Worm (Caenorhabditis elegans) whole organism, L4 larva: Measurements from ENCODE around the gene nlp-5.
A peak's percentile ranks its signal among the peaks of the same experiment; 100 is the strongest.

Experiments
- F26F4.8 ChIP-seq: fragments of 200-800 bp; sonication (Bioruptor generic); conservative IDR thresholded peaks from 2 replicates; pipeline ENCODE4 v1.3.6; 2022; ENCODE audit warnings: missing genetic modification characterization, missing compliant biosample characterization
- T26A8.4 ChIP-seq: fragments of 200-800 bp; sonication (Bioruptor generic); IDR thresholded peaks from 2 replicates; pipeline ENCODE4 v1.3.6; 2022; ENCODE audit warnings: missing genetic modification characterization, missing compliant biosample characterization
- aly-2 ChIP-seq: sonication (generic microtip); optimal IDR thresholded peaks from 2 replicates; lab custom pipeline; 2018; ENCODE audit warnings: missing biosample characterization, missing genetic modification characterization
- ama-1 ChIP-seq: fragments of 150-350 bp; optimal IDR thresholded peaks from 2 replicates; lab custom pipeline; 2014; ENCODE audit warnings: inconsistent platforms, mixed read lengths
- ceh-20 ChIP-seq: fragments of 200-800 bp; sonication (Bioruptor generic); IDR thresholded peaks from 2 replicates; pipeline ENCODE4 v1.3.6; 2022; ENCODE audit warnings: missing genetic modification reagents, missing genetic modification characterization, missing compliant biosample characterization
- lin-15B ChIP-seq: fragments of 150-350 bp; sonication (generic microtip); optimal IDR thresholded peaks from 3 replicates; lab custom pipeline; 2014; ENCODE audit warnings: missing biosample characterization, missing genetic modification characterization
- madf-5 ChIP-seq, 2 experiments: fragments of 200-800 bp; sonication (Bioruptor generic); IDR thresholded peaks; 2 replicates each; pipeline ENCODE4 v1.3.6; 2022; ENCODE audit warnings: missing compliant biosample characterization in 2 of 2, missing genetic modification characterization in 2 of 2
- nhr-25 ChIP-seq: sonication (generic microtip); optimal IDR thresholded peaks from 2 replicates; lab custom pipeline; 2017; ENCODE audit warnings: missing genetic modification characterization, mild to moderate bottlenecking, missing compliant biosample characterization, antibody characterized with exemption, moderate library complexity, borderline replicate concordance; ENCODE audit not compliant: insufficient read depth
- nhr-76 ChIP-seq: fragments of 150-350 bp; optimal IDR thresholded peaks from 2 replicates; lab custom pipeline; 2014; ENCODE audit warnings: missing biosample characterization, missing genetic modification characterization
- skn-1 ChIP-seq: fragments of 150-350 bp; optimal IDR thresholded peaks from 2 replicates; lab custom pipeline; 2014; ENCODE audit warnings: missing biosample characterization, missing genetic modification characterization
- snpc-4 ChIP-seq: fragments of 150-350 bp; optimal IDR thresholded peaks from 2 replicates; lab custom pipeline; 2014; ENCODE audit warnings: missing biosample characterization, missing genetic modification characterization
- tra-1 ChIP-seq: fragments of 200-800 bp; sonication (Bioruptor generic); IDR thresholded peaks from 2 replicates; pipeline ENCODE4 v1.3.6; 2022; ENCODE audit warnings: missing genetic modification reagents, missing genetic modification characterization, missing compliant biosample characterization
- unc-62 ChIP-seq, 3 experiments: fragments of 150-350 bp in 1 of 3; sonication (generic microtip); optimal IDR thresholded peaks in 2 of 3; peaks in 1 of 3; 1 replicate in 1 of 3; 2 replicates in 2 of 3; lab custom pipeline; 2014 to 2017; ENCODE audit warnings: missing biosample characterization in 3 of 3, missing genetic modification characterization in 3 of 3, missing genetic modification reagents in 3 of 3, missing genotype in 1 of 3
- zip-11 ChIP-seq: fragments of 200-800 bp; sonication (Bioruptor generic); IDR thresholded peaks from 2 replicates; pipeline ENCODE4 v1.3.6; 2022; ENCODE audit warnings: missing genetic modification characterization, missing compliant biosample characterization

ce11 chrII:8193922-8194321, 44.3 kb upstream of the nlp-5 start:
- TF ChIP-seq nhr-25 (tag; lab: Kevin White, UChicago) (no peak), madf-5 (GFP tag; IDR thresholded peaks at IDR 0.05; lab: Robert Waterston, UW) (no peak), tra-1 (GFP tag; lab: Robert Waterston, UW) (no peak), lin-15B (tag; lab: Kevin White, UChicago) (no peak), snpc-4 (tag; lab: Kevin White, UChicago) (no peak), T26A8.4 (GFP tag; lab: Robert Waterston, UW) (no peak), zip-11 (GFP tag; lab: Robert Waterston, UW) (no peak), skn-1 (tag; lab: Kevin White, UChicago) (no peak), unc-62 (GFP tag; optimal IDR thresholded peaks at IDR 0.05 in 1 of 2; lab: Kevin White, UChicago) (peak in 1 of 2 experiments; percentile 49), unc-62 (tag; optimal IDR thresholded peaks at IDR 0.05; lab: Kevin White, UChicago) (no peak), aly-2 (no peak), nhr-76 (no peak), ceh-20 (GFP tag; lab: Robert Waterston, UW) (no peak), F26F4.8 (GFP tag; lab: Robert Waterston, UW) (no peak), ama-1 (lab: Kevin White, UChicago) (no peak)
